Fruit fly (Drosophila melanogaster): Measurements from ENCODE around the gene CG1233.

- TF ChIP-seq psq (optimal IDR thresholded peaks at IDR 0.05), result no peak
- no peak for TF ChIP-seq Sin3A (optimal IDR thresholded peaks at IDR 0.05)
- TF ChIP-seq h (optimal IDR thresholded peaks at IDR 0.05), result no peak
- no peak for TF ChIP-seq ttk (optimal IDR thresholded peaks at IDR 0.05)
- TF ChIP-seq Myc (optimal IDR thresholded peaks at IDR 0.05), result no peak
- no peak for TF ChIP-seq insv (optimal IDR thresholded peaks at IDR 0.05)
Measured at dm6 chr3L:321495-321894, 39.8 kb upstream of the CG1233 start.

Data from Kc167 (cell line).